Fruit fly (Drosophila melanogaster) whole organism, pupa: ENCODE measurements around the gene MED7.

Experiments
- CG12605 ChIP-seq: fragments of 200-800 bp; sonication (Bioruptor generic); IDR thresholded peaks from 2 replicates; pipeline ENCODE4 v1.3.6; 2022; ENCODE audit warnings: missing biosample characterization, missing genetic modification characterization
- CG15710 ChIP-seq: fragments of 200-800 bp; sonication (Bioruptor generic); optimal IDR thresholded peaks from 2 replicates; lab custom pipeline; 2018; ENCODE audit warnings: missing biosample characterization, mild to moderate bottlenecking, missing genetic modification characterization, moderate library complexity
- CG4496 ChIP-seq: fragments of 200-800 bp; sonication (Bioruptor generic); IDR thresholded peaks from 3 replicates; pipeline ENCODE4 v1.3.6; 2022; ENCODE audit warnings: missing biosample characterization, missing genetic modification characterization
- CG8159 ChIP-seq: fragments of 200-800 bp; sonication (Bioruptor generic); optimal IDR thresholded peaks from 3 replicates; lab custom pipeline; 2018; ENCODE audit warnings: missing biosample characterization, mild to moderate bottlenecking, missing genetic modification characterization, moderate library complexity
- CG9948 ChIP-seq: fragments of 200-800 bp; sonication (Bioruptor generic); optimal IDR thresholded peaks from 2 replicates; lab custom pipeline; 2018; ENCODE audit warnings: missing biosample characterization, mild to moderate bottlenecking, missing genetic modification characterization, moderate library complexity
- Pif1B ChIP-seq: fragments of 200-800 bp; sonication (Bioruptor generic); optimal IDR thresholded peaks from 3 replicates; lab custom pipeline; 2016; ENCODE audit warnings: missing biosample characterization, missing genetic modification characterization
- fd96Ca ChIP-seq: fragments of 200-800 bp; sonication (Bioruptor generic); IDR thresholded peaks from 3 replicates; pipeline ENCODE4 v1.3.6; 2022; ENCODE audit warnings: missing biosample characterization, missing genetic modification characterization

dm6 chr3R:10780161-10780560 lies 19.3 kb upstream of the MED7 start:
- TF ChIP-seq CG15710 (no peak), CG4496 (GFP tag; lab: Robert Waterston, UW) (no peak), Pif1B (GFP tag; lab: Kevin White, UChicago) (no peak), CG12605 (GFP tag; lab: Robert Waterston, UW) (no peak), CG9948 (tag; lab: Kevin White, UChicago) (no peak), fd96Ca (GFP tag; lab: Robert Waterston, UW) (no peak), CG8159 (no peak)
